Worm (Caenorhabditis elegans): Measurements from ENCODE around the gene C09B9.85.
"Not testable (repeated sequence)": the region's sequence is repeated elsewhere in the genome, so short reads cannot be mapped to it uniquely, and the experiment has no call there.

Gene C09B9.85

DNA sequence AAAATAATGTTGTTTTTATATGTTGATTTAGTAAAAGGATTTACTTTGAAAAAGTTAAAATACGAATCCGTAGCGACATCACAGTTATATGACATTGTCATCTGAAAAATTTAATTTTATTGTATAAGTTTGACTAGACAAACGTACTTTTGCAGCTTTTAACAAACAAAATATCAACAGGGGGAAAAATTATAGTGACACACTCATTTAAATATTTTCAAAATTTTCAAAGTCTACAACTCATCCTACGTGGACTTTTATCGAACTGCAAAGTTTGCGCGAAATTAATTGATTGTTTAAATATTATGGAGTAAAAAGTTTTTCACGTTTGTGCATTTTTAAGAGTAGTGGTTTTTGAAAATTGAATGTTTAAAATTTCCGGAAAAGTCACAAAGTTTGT, at the start of gene C09B9.85:
TSS of gene C09B9.85 (minus strand) at position 101 of the 400 bp plus-strand sequence.
- TF ChIP-seq alr-1 (tag; optimal IDR thresholded peaks at IDR 0.05) (no peak), elt-3 (tag; optimal IDR thresholded peaks at IDR 0.05) (no peak), nhr-21 (tag; optimal IDR thresholded peaks at IDR 0.05) (no peak), Y55F3AM.14 (GFP tag; optimal IDR thresholded peaks at IDR 0.05) (no peak)

DNA sequence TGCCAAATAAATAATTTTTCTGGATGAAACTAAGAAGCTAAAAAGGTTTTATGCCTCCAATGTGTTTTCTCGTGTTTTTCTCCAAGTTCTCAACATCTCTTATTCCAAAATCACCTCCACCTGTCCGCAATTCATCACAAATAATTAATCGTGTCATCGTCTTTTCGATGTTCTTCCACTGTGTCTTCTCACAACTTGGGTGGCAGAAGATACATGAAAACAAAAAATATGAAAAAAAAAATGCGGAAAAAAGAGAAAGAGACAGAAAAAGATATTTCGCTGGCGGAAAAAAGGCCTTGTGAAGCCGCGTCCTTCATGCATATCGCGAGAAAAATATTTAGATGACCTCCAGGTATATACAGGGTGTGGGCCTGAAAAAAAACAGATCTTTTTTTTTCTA, 48.3 kb upstream of the C09B9.85 start:
- TF ChIP-seq Y55F3AM.14 (GFP tag; optimal IDR thresholded peaks at IDR 0.05) (no peak), blmp-1 (tag; optimal IDR thresholded peaks at IDR 0.05; ENCODE audit: insufficient read depth) (no peak), fos-1 (tag; optimal IDR thresholded peaks at IDR 0.05) (no peak), F13H6.1 (tag; optimal IDR thresholded peaks at IDR 0.05) (no peak), nhr-6 (tag; optimal IDR thresholded peaks at IDR 0.05) (no peak), unc-39 (tag; optimal IDR thresholded peaks at IDR 0.05) (no peak), elt-3 (tag; optimal IDR thresholded peaks at IDR 0.05) (no peak), sma-9 (GFP tag; optimal IDR thresholded peaks at IDR 0.05) (no peak), sma-9 (tag; optimal IDR thresholded peaks at IDR 0.05) (no peak), egl-27 (tag; optimal IDR thresholded peaks at IDR 0.05) (no peak), nhr-10 (tag; optimal IDR thresholded peaks at IDR 0.05) (no peak)

DNA sequence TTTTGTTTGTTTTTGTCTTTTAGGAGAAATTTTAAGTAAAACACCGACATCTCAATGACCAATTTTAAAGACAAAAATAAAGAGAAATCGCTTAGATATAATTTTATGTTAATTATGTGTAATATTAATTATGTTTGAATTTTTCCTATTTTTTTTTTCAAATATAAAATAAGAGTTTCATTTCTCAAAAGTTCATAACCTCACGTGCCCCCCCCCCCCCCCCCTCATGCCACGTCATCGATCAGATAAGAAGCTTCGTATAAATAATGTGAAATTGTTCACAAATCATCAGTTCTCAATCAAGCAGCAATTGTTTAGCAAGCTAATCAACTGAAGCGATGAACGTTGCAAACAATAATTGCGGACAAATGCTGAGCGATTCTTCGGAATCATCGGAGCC, 45.0 kb upstream of the C09B9.85 start, which contains the start of gene C02B10.6:
TSS of gene C02B10.6 (plus strand) at position 301 of the 400 bp plus-strand sequence.
- not testable (repeated sequence) for TF ChIP-seq lin-39, ceh-16, nhr-23 (tag; optimal IDR thresholded peaks at IDR 0.05)

DNA sequence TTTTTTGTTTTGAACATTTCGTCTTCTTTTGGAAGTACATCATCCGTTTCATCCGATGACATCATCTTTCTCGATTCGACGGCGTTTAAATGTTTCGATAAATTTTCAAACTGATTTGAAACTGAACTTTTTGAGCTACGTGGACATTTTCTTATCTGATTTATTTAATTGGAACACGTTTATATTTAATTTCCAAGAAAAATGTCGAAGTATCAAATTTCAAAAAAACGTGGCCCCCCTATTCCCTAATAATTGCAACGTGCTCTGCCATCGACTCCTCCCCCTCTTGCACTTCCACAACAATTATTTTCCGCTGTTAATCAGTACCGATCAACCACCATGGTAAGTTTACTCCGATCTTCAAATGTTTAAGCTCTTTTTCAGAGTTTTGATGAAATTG, 43.0 kb upstream of the C09B9.85 start, which contains the start of the genes R13H9.6 and rmd-6:
TSS of gene R13H9.6 (minus strand) at position 101 of the 400 bp plus-strand sequence.
TSS of gene rmd-6 (plus strand) at position 305 of the 400 bp plus-strand sequence.
- TF ChIP-seq ztf-11, nhr-77, lsy-2 (tag; optimal IDR thresholded peaks at IDR 0.05): not testable (repeated sequence)

DNA sequence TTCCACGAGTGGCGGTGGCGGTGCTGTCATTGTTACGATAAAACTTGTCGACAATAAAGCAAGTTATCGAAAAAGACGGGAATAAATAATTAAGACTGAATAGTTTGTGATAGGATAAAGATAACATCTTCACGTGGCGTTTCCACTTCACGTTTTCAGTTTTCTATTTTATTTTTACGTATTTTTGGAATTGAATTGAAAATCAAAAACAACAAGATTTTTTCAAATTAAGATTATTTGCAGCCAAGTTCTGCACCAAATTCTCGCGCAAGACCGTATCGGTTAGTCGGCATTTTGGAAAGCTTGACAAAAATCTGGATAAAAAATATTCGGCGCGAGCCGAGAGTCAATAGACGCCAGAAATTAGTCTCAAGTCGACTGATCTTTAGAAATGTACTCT, 41.3 kb upstream of the C09B9.85 start, which contains the start of gene ttbk-2.2:
TSS of gene ttbk-2.2 (minus strand) at position 101 of the 400 bp plus-strand sequence.
- not testable (repeated sequence) for TF ChIP-seq unc-62 (GFP tag; optimal IDR thresholded peaks at IDR 0.05); elt-1 (tag; optimal IDR thresholded peaks at IDR 0.05); mbf-1 (tag; optimal IDR thresholded peaks at IDR 0.05)

DNA sequence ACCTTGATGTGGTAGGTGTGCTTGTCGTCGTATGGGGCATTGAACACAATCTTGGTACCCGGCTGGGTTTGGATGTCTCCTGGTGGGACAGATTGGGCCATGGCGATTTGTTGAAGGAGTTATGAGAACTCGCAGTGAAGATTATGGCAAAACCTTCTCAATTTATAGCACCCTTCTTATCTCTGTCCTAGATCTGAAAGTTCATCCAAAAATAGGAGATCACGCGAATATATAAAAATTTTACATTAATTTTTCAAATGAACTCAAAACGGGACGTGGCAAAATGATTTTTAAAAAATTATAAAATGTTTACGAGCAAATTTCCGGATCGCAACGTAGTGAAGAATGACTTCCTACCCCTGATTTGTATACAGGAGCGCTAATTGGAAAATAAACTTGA, 39.4 kb upstream of the C09B9.85 start, which contains the start of gene msp-53:
TSS of gene msp-53 (minus strand) at position 101 of the 400 bp plus-strand sequence.
- not testable (repeated sequence) for TF ChIP-seq ZK546.5, C34F6.9, ztf-4 (tag; optimal IDR thresholded peaks at IDR 0.05)

ce11 chrIV:5063297-5063696, 37.8 kb upstream of the C09B9.85 start:
- TF ChIP-seq lsy-2 (tag; optimal IDR thresholded peaks at IDR 0.05), result peak in 1 of 2 experiments; percentile 46
- no peak for TF ChIP-seq ztf-1 (GFP tag; conservative IDR thresholded peaks at IDR 0.05)
- TF ChIP-seq nhr-25 (tag; optimal IDR thresholded peaks at IDR 0.05), result no peak
- peak; percentile 63 for TF ChIP-seq ama-1 (optimal IDR thresholded peaks at IDR 0.05)
- TF ChIP-seq ZK546.5 (tag; optimal IDR thresholded peaks at IDR 0.05), result no peak
- no peak for TF ChIP-seq ztf-4 (tag; optimal IDR thresholded peaks at IDR 0.05)
- no peak for TF ChIP-seq nhr-10 (tag; optimal IDR thresholded peaks at IDR 0.05)
- no peak for TF ChIP-seq blmp-1 (tag; optimal IDR thresholded peaks at IDR 0.05; ENCODE audit: insufficient read depth)
- TF ChIP-seq elt-3 (tag; optimal IDR thresholded peaks at IDR 0.05), result no peak
- TF ChIP-seq lin-13 (GFP tag; optimal IDR thresholded peaks at IDR 0.05), result peak; percentile 30
- no peak for TF ChIP-seq mbf-1 (tag; optimal IDR thresholded peaks at IDR 0.05)
- TF ChIP-seq snpc-4 (tag; optimal IDR thresholded peaks at IDR 0.05), result peak; percentile 93
- peak; percentile 28 for TF ChIP-seq sma-9 (GFP tag; optimal IDR thresholded peaks at IDR 0.05)
- TF ChIP-seq sma-9 (tag; optimal IDR thresholded peaks at IDR 0.05), result no peak
- peak; percentile 11 for TF ChIP-seq nhr-21 (tag; optimal IDR thresholded peaks at IDR 0.05)
- TF ChIP-seq sma-3 (GFP tag; optimal IDR thresholded peaks at IDR 0.05), result peak; percentile 61
- no peak for TF ChIP-seq nhr-237 (tag; optimal IDR thresholded peaks at IDR 0.05)
- no peak for TF ChIP-seq skn-1 (tag; optimal IDR thresholded peaks at IDR 0.05)
- no peak for TF ChIP-seq dmd-4 (tag; optimal IDR thresholded peaks at IDR 0.05)

All from whole organism, L2 larva.